Worm (Caenorhabditis elegans): ENCODE data around the gene emb-4.

Gene emb-4

DNA sequence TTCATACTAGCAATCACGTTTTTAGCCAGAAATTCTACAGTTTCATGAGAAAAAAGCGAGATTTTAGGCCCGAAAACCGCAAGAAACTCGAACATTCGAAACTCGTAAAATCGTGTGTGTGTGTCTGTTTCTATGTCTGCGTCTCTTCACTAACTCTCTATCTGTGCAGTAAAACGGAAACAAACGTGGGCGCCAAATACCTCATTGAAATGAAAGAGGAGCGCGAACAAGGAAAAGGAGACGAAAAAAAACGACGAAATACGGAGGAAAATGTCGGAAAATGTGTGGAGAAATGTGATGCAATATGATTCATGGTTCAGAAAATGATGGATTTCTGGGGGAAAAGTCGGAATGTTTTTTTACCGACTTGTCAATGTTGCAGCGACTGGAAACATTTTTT lies 26.3 kb downstream of the emb-4 start:
- TF ChIP-seq elt-2 (tag; optimal IDR thresholded peaks at IDR 0.05) (peak; percentile 41), snpc-4 (tag; optimal IDR thresholded peaks at IDR 0.05) (peak; percentile 49), lin-39 (tag; optimal IDR thresholded peaks at IDR 0.05) (peak; percentile 35), ceh-16 (tag; optimal IDR thresholded peaks at IDR 0.05) (no peak), egl-27 (tag; optimal IDR thresholded peaks at IDR 0.05) (no peak), hmg-11 (tag; optimal IDR thresholded peaks at IDR 0.05) (peak; percentile 61), pha-4 (tag; optimal IDR thresholded peaks at IDR 0.05) (peak; percentile 50), nfya-1 (tag; optimal IDR thresholded peaks at IDR 0.05; ENCODE audit: insufficient read depth) (peak; percentile 21), egl-5 (tag; optimal IDR thresholded peaks at IDR 0.05) (peak; percentile 92), zag-1 (tag; optimal IDR thresholded peaks at IDR 0.05) (no peak), ama-1 (optimal IDR thresholded peaks at IDR 0.05) (no peak), nhr-67 (tag; optimal IDR thresholded peaks at IDR 0.05) (no peak), pqm-1 (tag; optimal IDR thresholded peaks at IDR 0.05) (no peak)

DNA sequence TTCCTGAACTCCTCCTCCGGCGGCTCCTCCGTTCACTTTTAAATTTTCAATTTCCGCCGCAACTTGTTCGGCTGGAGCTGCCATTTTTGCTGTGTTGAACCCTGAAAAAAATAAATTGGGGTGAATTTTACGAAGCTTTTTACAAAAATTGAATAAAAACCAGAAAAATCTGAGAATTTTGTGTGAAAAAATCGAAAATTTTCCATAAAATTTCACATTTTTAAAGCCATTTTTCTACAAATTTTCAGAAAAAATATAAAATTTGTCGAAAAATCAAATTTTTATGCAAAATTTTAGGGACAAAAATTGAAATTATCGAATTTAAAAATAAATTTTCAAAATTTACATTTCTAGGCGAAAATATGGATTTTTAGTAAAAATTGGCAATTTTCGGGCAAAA lies 35.7 kb downstream of the emb-4 start, which contains the start of gene wars-1:
TSS of gene wars-1 (minus strand) at position 101 of the 400 bp plus-strand sequence.
- no peak for TF ChIP-seq ceh-9 (tag; optimal IDR thresholded peaks at IDR 0.05)
- no peak for TF ChIP-seq ceh-16 (tag; optimal IDR thresholded peaks at IDR 0.05)
- TF ChIP-seq nfya-1 (tag; optimal IDR thresholded peaks at IDR 0.05; ENCODE audit: insufficient read depth) = no peak
- no peak for TF ChIP-seq nhr-43 (tag; optimal IDR thresholded peaks at IDR 0.05; ENCODE audit: poor library complexity, severe bottlenecking)
- TF ChIP-seq pqm-1 (tag; optimal IDR thresholded peaks at IDR 0.05) = no peak
- no peak for TF ChIP-seq skn-1 (tag; optimal IDR thresholded peaks at IDR 0.05)
- no peak for TF ChIP-seq R02D3.7 (tag; optimal IDR thresholded peaks at IDR 0.05)
- no peak for TF ChIP-seq nhr-11 (tag; optimal IDR thresholded peaks at IDR 0.05)
- TF ChIP-seq pha-4 (tag; optimal IDR thresholded peaks at IDR 0.05) = no peak
- TF ChIP-seq daf-12 (tag; optimal IDR thresholded peaks at IDR 0.05) = no peak
- TF ChIP-seq mdl-1 (tag; optimal IDR thresholded peaks at IDR 0.05) = no peak
- no peak for TF ChIP-seq aly-2 (tag; optimal IDR thresholded peaks at IDR 0.05)
- no peak for TF ChIP-seq elt-3 (tag; optimal IDR thresholded peaks at IDR 0.05)
- no peak for TF ChIP-seq mml-1 (tag; optimal IDR thresholded peaks at IDR 0.05)
- no peak for TF ChIP-seq ztf-11 (tag; optimal IDR thresholded peaks at IDR 0.05)
- no peak for TF ChIP-seq ama-1 (optimal IDR thresholded peaks at IDR 0.05)
- TF ChIP-seq tbx-2 (tag; optimal IDR thresholded peaks at IDR 0.05) = no peak

DNA sequence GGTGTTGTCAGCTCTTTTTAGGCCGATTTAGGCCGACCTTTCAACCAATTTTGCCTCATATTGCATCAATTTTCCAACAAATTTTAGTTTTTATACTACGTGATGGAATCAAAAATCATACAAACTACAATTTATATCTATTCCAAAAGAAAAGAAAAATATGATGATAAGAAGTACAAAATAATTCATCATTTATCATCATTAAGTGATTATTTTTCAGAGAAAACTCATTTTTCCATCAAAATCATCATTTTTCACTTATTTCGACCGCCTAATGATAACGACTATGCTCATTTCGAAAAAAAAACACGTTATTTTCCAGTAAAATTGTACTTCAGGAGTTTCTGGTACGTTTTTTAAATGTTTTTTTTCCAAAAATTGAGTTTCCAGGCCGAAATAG lies 40.0 kb downstream of the emb-4 start:
- no peak for TF ChIP-seq lin-39 (tag; optimal IDR thresholded peaks at IDR 0.05)
- peak; percentile 18 for TF ChIP-seq elt-2 (tag; optimal IDR thresholded peaks at IDR 0.05)
- TF ChIP-seq skn-1 (tag; optimal IDR thresholded peaks at IDR 0.05) = peak; percentile 82
- no peak for TF ChIP-seq jun-1 (tag; optimal IDR thresholded peaks at IDR 0.05)

DNA sequence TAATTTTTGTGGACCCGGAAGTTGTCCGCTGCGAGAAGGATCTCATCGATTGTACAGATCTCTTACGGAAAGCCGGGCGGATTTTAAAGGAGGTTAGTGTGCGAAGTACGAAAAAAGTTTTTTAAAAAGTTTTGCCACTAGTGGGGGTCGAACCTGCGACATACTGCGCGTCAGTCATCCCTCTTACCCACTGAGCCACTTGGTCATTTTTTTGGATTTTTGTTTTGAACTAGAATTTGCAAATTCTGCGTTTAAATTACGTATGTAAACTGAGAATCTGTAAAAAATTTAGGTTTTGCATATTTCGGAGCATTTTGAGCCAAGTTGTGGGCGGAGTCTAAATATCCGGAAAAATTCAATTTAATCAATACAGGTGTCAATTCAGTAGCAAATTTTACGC lies 46.2 kb downstream of the emb-4 start:
- no peak for TF ChIP-seq ceh-9 (tag; optimal IDR thresholded peaks at IDR 0.05)
- no peak for TF ChIP-seq R02D3.7 (tag; optimal IDR thresholded peaks at IDR 0.05)
- TF ChIP-seq ceh-28 (tag; optimal IDR thresholded peaks at IDR 0.05) = no peak
- TF ChIP-seq nhr-77 (tag; optimal IDR thresholded peaks at IDR 0.05) = no peak
- no peak for TF ChIP-seq skn-1 (tag; optimal IDR thresholded peaks at IDR 0.05)
- no peak for TF ChIP-seq jun-1 (tag; optimal IDR thresholded peaks at IDR 0.05)
- TF ChIP-seq snpc-4 (tag; optimal IDR thresholded peaks at IDR 0.05) = no peak
- TF ChIP-seq nhr-23 (tag; optimal IDR thresholded peaks at IDR 0.05) = no peak
- TF ChIP-seq ceh-16 (tag; optimal IDR thresholded peaks at IDR 0.05) = no peak
- TF ChIP-seq nhr-237 (tag; optimal IDR thresholded peaks at IDR 0.05) = no peak
- TF ChIP-seq nhr-25 (tag; optimal IDR thresholded peaks at IDR 0.05) = no peak

DNA sequence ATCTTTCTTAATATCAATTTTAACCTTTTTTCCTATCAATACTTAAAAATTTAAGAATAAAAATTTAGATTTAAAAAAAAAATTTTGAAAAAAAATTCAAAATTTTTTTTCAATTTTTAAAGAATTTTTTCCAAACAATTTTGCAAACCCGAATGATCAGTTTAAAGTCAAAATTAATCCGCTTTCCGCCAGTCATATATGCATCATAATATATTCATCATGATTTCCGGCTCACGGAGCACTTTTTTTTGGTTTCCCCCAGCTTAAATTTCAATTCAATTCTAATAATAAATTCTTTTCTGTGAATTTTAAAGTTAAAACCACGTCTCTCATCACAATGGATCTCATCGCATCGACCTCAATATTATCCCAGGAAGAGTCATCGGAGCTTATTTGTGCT lies 48.3 kb downstream of the emb-4 start, which contains the start of gene nhr-230:
TSS of gene nhr-230 (plus strand) at position 301 of the 400 bp plus-strand sequence.
- TF ChIP-seq nhr-67 (tag; optimal IDR thresholded peaks at IDR 0.05) = no peak
- TF ChIP-seq tbx-2 (tag; optimal IDR thresholded peaks at IDR 0.05) = no peak
- no peak for TF ChIP-seq nhr-43 (tag; optimal IDR thresholded peaks at IDR 0.05; ENCODE audit: poor library complexity, severe bottlenecking)
- TF ChIP-seq fkh-2 (tag; optimal IDR thresholded peaks at IDR 0.05) = no peak
- TF ChIP-seq nhr-12 (tag; optimal IDR thresholded peaks at IDR 0.05) = no peak
- no peak for TF ChIP-seq unc-62 (GFP tag; optimal IDR thresholded peaks at IDR 0.05)
- no peak for TF ChIP-seq nhr-11 (tag; optimal IDR thresholded peaks at IDR 0.05)
- TF ChIP-seq ztf-11 (tag; optimal IDR thresholded peaks at IDR 0.05) = no peak
- no peak for TF ChIP-seq unc-39 (tag; optimal IDR thresholded peaks at IDR 0.05)
- no peak for TF ChIP-seq elt-3 (tag; optimal IDR thresholded peaks at IDR 0.05)
- TF ChIP-seq lin-39 (tag; optimal IDR thresholded peaks at IDR 0.05) = no peak
- TF ChIP-seq egl-27 (tag; optimal IDR thresholded peaks at IDR 0.05) = no peak
- TF ChIP-seq nhr-237 (tag; optimal IDR thresholded peaks at IDR 0.05) = no peak
- TF ChIP-seq nhr-77 (tag; optimal IDR thresholded peaks at IDR 0.05) = no peak
- TF ChIP-seq daf-12 (tag; optimal IDR thresholded peaks at IDR 0.05) = no peak
